Worm (Caenorhabditis elegans) whole organism, L4/young adult: Measurements from ENCODE around the gene tag-267.

ENCODE experiments used
- W03F9.2 ChIP-seq: fragments of 150-350 bp; optimal IDR thresholded peaks from 2 replicates; lab custom pipeline; 2014; ENCODE audit warnings: missing biosample characterization, missing genetic modification characterization
- dao-5 ChIP-seq: sonication (generic microtip); optimal IDR thresholded peaks from 2 replicates; lab custom pipeline; 2016; ENCODE audit warnings: missing genotype, missing genetic modification characterization, moderate library complexity, missing compliant biosample characterization
- him-1 ChIP-seq: sonication (generic microtip); optimal IDR thresholded peaks from 2 replicates; lab custom pipeline; 2016; ENCODE audit warnings: missing genotype, missing genetic modification reagents, missing genetic modification characterization, missing compliant biosample characterization

The tag-267 gene

ce11 chrIII:623754-624153 lies 16.8 kb upstream of the tag-267 start:
- peak; percentile 59 for TF ChIP-seq W03F9.2 (tag; lab: Kevin White, UChicago)
- peak; percentile 15 for TF ChIP-seq him-1 (tag; lab: Kevin White, UChicago)
- no peak for TF ChIP-seq dao-5 (tag; lab: Kevin White, UChicago)

- TF ChIP-seq dao-5 (tag; lab: Kevin White, UChicago) (no peak), him-1 (tag; lab: Kevin White, UChicago) (no peak), W03F9.2 (tag; lab: Kevin White, UChicago) (no peak)
Measured at ce11 chrIII:626091-626490, 14.5 kb upstream of the tag-267 start.

ce11 chrIII:627838-628237 lies 12.8 kb upstream of the tag-267 start, which contains the start of gene T19C3.5:
TSS of gene T19C3.5 (minus strand) at chrIII:627938.
- TF ChIP-seq dao-5 (tag; lab: Kevin White, UChicago) (no peak), him-1 (tag; lab: Kevin White, UChicago) (no peak), W03F9.2 (tag; lab: Kevin White, UChicago) (no peak)

ce11 chrIII:631421-631820 lies 9.2 kb upstream of the tag-267 start, which contains the start of gene T19C3.6:
TSS of gene T19C3.6 (minus strand) at chrIII:631521.
- TF ChIP-seq dao-5 (tag; lab: Kevin White, UChicago) (no peak), him-1 (tag; lab: Kevin White, UChicago) (no peak), W03F9.2 (tag; lab: Kevin White, UChicago) (no peak)

ce11 chrIII:634618-635017 lies 6.0 kb upstream of the tag-267 start, which contains the start of gene fem-2:
TSS of gene fem-2 (minus strand) at chrIII:634626.
- no peak for TF ChIP-seq him-1 (tag; lab: Kevin White, UChicago)
- peak; percentile 19 for TF ChIP-seq W03F9.2 (tag; lab: Kevin White, UChicago)

- TF ChIP-seq him-1 (tag; lab: Kevin White, UChicago) (no peak), dao-5 (tag; lab: Kevin White, UChicago) (no peak), W03F9.2 (tag; lab: Kevin White, UChicago) (no peak)
Measured at ce11 chrIII:636067-636466, 4.5 kb upstream of the tag-267 start, which contains the start of gene T19C3.7. TSS of gene T19C3.7 (minus strand) at chrIII:636167.

- no peak for TF ChIP-seq W03F9.2 (tag; lab: Kevin White, UChicago)
- no peak for TF ChIP-seq him-1 (tag; lab: Kevin White, UChicago)
- no peak for TF ChIP-seq dao-5 (tag; lab: Kevin White, UChicago)
Measured at ce11 chrIII:638319-638718, 2.3 kb upstream of the tag-267 start, which contains the start of gene sbds-1. TSS of gene sbds-1 (minus strand) at chrIII:638419.

ce11 chrIII:641759-642158 lies 1.2 kb downstream of the tag-267 start, which contains the start of gene W06E11.1:
TSS of gene W06E11.1 (plus strand) at chrIII:642059.
- TF ChIP-seq W03F9.2 (tag; lab: Kevin White, UChicago) (no peak), dao-5 (tag; lab: Kevin White, UChicago) (no peak), him-1 (tag; lab: Kevin White, UChicago) (no peak)

- TF ChIP-seq W03F9.2 (tag; lab: Kevin White, UChicago) (no peak), dao-5 (tag; lab: Kevin White, UChicago) (no peak), him-1 (tag; lab: Kevin White, UChicago) (no peak)
Measured at ce11 chrIII:644660-645059, 4.1 kb downstream of the tag-267 start.

ce11 chrIII:646454-646853 lies 5.9 kb downstream of the tag-267 start, which contains the start of gene orai-1:
TSS of gene orai-1 (plus strand) at chrIII:646754.
- TF ChIP-seq him-1 (tag; lab: Kevin White, UChicago) (no peak), W03F9.2 (tag; lab: Kevin White, UChicago) (no peak), dao-5 (tag; lab: Kevin White, UChicago) (no peak)

- TF ChIP-seq him-1 (tag; lab: Kevin White, UChicago) (no peak), W03F9.2 (tag; lab: Kevin White, UChicago) (no peak), dao-5 (tag; lab: Kevin White, UChicago) (no peak)
Measured at ce11 chrIII:647248-647647, 6.7 kb downstream of the tag-267 start.

- TF ChIP-seq him-1 (tag; lab: Kevin White, UChicago) (no peak), dao-5 (tag; lab: Kevin White, UChicago) (no peak), W03F9.2 (tag; lab: Kevin White, UChicago) (no peak)
Measured at ce11 chrIII:649935-650334, 9.3 kb downstream of the tag-267 start.

- TF ChIP-seq him-1 (tag; lab: Kevin White, UChicago): no peak
- TF ChIP-seq W03F9.2 (tag; lab: Kevin White, UChicago): no peak
- TF ChIP-seq dao-5 (tag; lab: Kevin White, UChicago): no peak
Measured at ce11 chrIII:650539-650938, 9.9 kb downstream of the tag-267 start.

- TF ChIP-seq W03F9.2 (tag; lab: Kevin White, UChicago) (no peak), him-1 (tag; lab: Kevin White, UChicago) (no peak), dao-5 (tag; lab: Kevin White, UChicago) (no peak)
Measured at ce11 chrIII:651587-651986, 11.0 kb downstream of the tag-267 start.
